Worm (Caenorhabditis elegans) whole organism, late embryonic: Measurements from ENCODE around the gene idh-1.

ENCODE experiments used
- C08G9.2 ChIP-seq: sonication (generic microtip); optimal IDR thresholded peaks from 2 replicates; lab custom pipeline; 2016; ENCODE audit warnings: mild to moderate bottlenecking, missing genetic modification characterization, moderate library complexity, missing compliant biosample characterization
- C38D4.7 ChIP-seq: fragments of 200-800 bp; sonication (Bioruptor generic); optimal IDR thresholded peaks from 2 replicates; lab custom pipeline; 2018; ENCODE audit warnings: mild to moderate bottlenecking, missing genetic modification characterization, moderate library complexity, missing compliant biosample characterization
- F13H6.1 ChIP-seq: sonication (generic microtip); optimal IDR thresholded peaks from 2 replicates; lab custom pipeline; 2016; ENCODE audit warnings: missing genetic modification characterization, missing compliant biosample characterization
- K02D7.2 ChIP-seq: sonication (generic microtip); optimal IDR thresholded peaks from 2 replicates; lab custom pipeline; 2017; ENCODE audit warnings: mild to moderate bottlenecking, missing genetic modification characterization, missing compliant biosample characterization
- Y22D7AL.16 ChIP-seq: sonication (generic microtip); optimal IDR thresholded peaks from 2 replicates; lab custom pipeline; 2016; ENCODE audit warnings: missing genetic modification characterization, missing compliant biosample characterization
- ahr-1 ChIP-seq: sonication (generic microtip); optimal IDR thresholded peaks from 2 replicates; lab custom pipeline; 2016; ENCODE audit warnings: missing genetic modification characterization, missing compliant biosample characterization
- ama-1 ChIP-seq: fragments of 150-350 bp; optimal IDR thresholded peaks from 2 replicates; lab custom pipeline; 2014
- ceh-2 ChIP-seq: sonication (generic microtip); optimal IDR thresholded peaks from 2 replicates; lab custom pipeline; 2016; ENCODE audit warnings: missing genotype, missing genetic modification characterization, missing compliant biosample characterization
- ceh-22 ChIP-seq: sonication (generic microtip); optimal IDR thresholded peaks from 2 replicates; lab custom pipeline; 2017; ENCODE audit warnings: missing biosample characterization, missing genetic modification characterization
- ceh-24 ChIP-seq: sonication (generic microtip); optimal IDR thresholded peaks from 2 replicates; lab custom pipeline; 2016; ENCODE audit warnings: mild to moderate bottlenecking, missing genetic modification characterization, missing compliant biosample characterization
- ceh-48 ChIP-seq: sonication (generic microtip); optimal IDR thresholded peaks from 2 replicates; lab custom pipeline; 2016; ENCODE audit warnings: missing genetic modification characterization, inconsistent platforms, missing compliant biosample characterization
- ceh-6 ChIP-seq: fragments of 200-800 bp; sonication (Bioruptor generic); optimal IDR thresholded peaks from 2 replicates; lab custom pipeline; 2018; ENCODE audit warnings: mild to moderate bottlenecking, missing genetic modification characterization, missing compliant biosample characterization
- ceh-9 ChIP-seq: sonication (generic microtip); optimal IDR thresholded peaks from 2 replicates; lab custom pipeline; 2016; ENCODE audit warnings: mild to moderate bottlenecking, missing genetic modification characterization, inconsistent platforms, missing compliant biosample characterization
- che-1 ChIP-seq: sonication (generic microtip); optimal IDR thresholded peaks from 2 replicates; lab custom pipeline; 2016; ENCODE audit warnings: mild to moderate bottlenecking, missing genetic modification characterization, missing compliant biosample characterization
- dmd-4 ChIP-seq: sonication (generic microtip); optimal IDR thresholded peaks from 2 replicates; lab custom pipeline; 2016; ENCODE audit warnings: borderline replicate concordance, missing genetic modification characterization, missing compliant biosample characterization
- dve-1 ChIP-seq: sonication (generic microtip); optimal IDR thresholded peaks from 2 replicates; lab custom pipeline; 2017; ENCODE audit warnings: antibody characterized with exemption, mild to moderate bottlenecking, missing genetic modification characterization, missing compliant biosample characterization
- elt-2 ChIP-seq: sonication (generic microtip); optimal IDR thresholded peaks from 2 replicates; lab custom pipeline; 2016; ENCODE audit warnings: missing genetic modification reagents, missing genetic modification characterization, missing compliant biosample characterization
- elt-4 ChIP-seq: sonication (generic microtip); optimal IDR thresholded peaks from 2 replicates; lab custom pipeline; 2016; ENCODE audit warnings: missing genetic modification characterization, missing compliant biosample characterization
- eyg-1 ChIP-seq: sonication (generic microtip); optimal IDR thresholded peaks from 2 replicates; lab custom pipeline; 2016; ENCODE audit warnings: missing genotype, missing genetic modification characterization, missing compliant biosample characterization
- fax-1 ChIP-seq: sonication (generic microtip); optimal IDR thresholded peaks from 2 replicates; lab custom pipeline; 2016; ENCODE audit warnings: missing genotype, missing genetic modification characterization, missing compliant biosample characterization
- fkh-10 ChIP-seq: fragments of 150-350 bp; optimal IDR thresholded peaks from 2 replicates; lab custom pipeline; 2014; ENCODE audit warnings: missing biosample characterization, missing genetic modification reagents, missing genetic modification characterization
- fkh-6 ChIP-seq: sonication (generic microtip); optimal IDR thresholded peaks from 2 replicates; lab custom pipeline; 2016; ENCODE audit warnings: missing genetic modification characterization, missing compliant biosample characterization
- gmeb-2 ChIP-seq: sonication (generic microtip); optimal IDR thresholded peaks from 2 replicates; lab custom pipeline; 2016; ENCODE audit warnings: missing genetic modification characterization, inconsistent platforms, missing compliant biosample characterization
- hlh-15 ChIP-seq: sonication (generic microtip); optimal IDR thresholded peaks from 2 replicates; lab custom pipeline; 2016; ENCODE audit warnings: missing genetic modification characterization, missing compliant biosample characterization
- hlh-30 ChIP-seq: sonication (generic microtip); optimal IDR thresholded peaks from 2 replicates; lab custom pipeline; 2017; ENCODE audit warnings: antibody characterized with exemption, missing genetic modification characterization, missing compliant biosample characterization; ENCODE audit not compliant: insufficient read depth
- hlh-8 ChIP-seq: sonication (generic microtip); optimal IDR thresholded peaks from 2 replicates; lab custom pipeline; 2016; ENCODE audit warnings: missing genotype, missing genetic modification characterization, missing compliant biosample characterization
- lim-6 ChIP-seq: sonication (generic microtip); optimal IDR thresholded peaks from 2 replicates; lab custom pipeline; 2016; ENCODE audit warnings: missing genetic modification characterization, missing compliant biosample characterization
- lin-11 ChIP-seq: fragments of 200-800 bp; sonication (Bioruptor generic); optimal IDR thresholded peaks from 2 replicates; lab custom pipeline; 2018; ENCODE audit warnings: mild to moderate bottlenecking, missing genetic modification characterization, missing compliant biosample characterization
- nfya-1 ChIP-seq: sonication (generic microtip); optimal IDR thresholded peaks from 2 replicates; lab custom pipeline; 2017; ENCODE audit warnings: missing genetic modification characterization, mild to moderate bottlenecking, missing compliant biosample characterization, antibody characterized with exemption, moderate library complexity
- nhr-11 ChIP-seq: fragments of 150-350 bp; optimal IDR thresholded peaks from 2 replicates; lab custom pipeline; 2014; ENCODE audit warnings: missing biosample characterization, missing genetic modification characterization
- nhr-232 ChIP-seq: sonication (generic microtip); optimal IDR thresholded peaks from 2 replicates; lab custom pipeline; 2016; ENCODE audit warnings: missing genetic modification characterization, missing compliant biosample characterization
- npax-4 ChIP-seq: sonication (generic microtip); optimal IDR thresholded peaks from 2 replicates; lab custom pipeline; 2016; ENCODE audit warnings: missing genetic modification characterization, missing compliant biosample characterization
- pax-1 ChIP-seq: fragments of 150-350 bp; optimal IDR thresholded peaks from 2 replicates; lab custom pipeline; 2014; ENCODE audit warnings: missing biosample characterization, missing genetic modification characterization
- pha-2 ChIP-seq: sonication (generic microtip); optimal IDR thresholded peaks from 2 replicates; lab custom pipeline; 2017; ENCODE audit warnings: mild to moderate bottlenecking, missing genetic modification characterization, missing compliant biosample characterization
- ref-2 ChIP-seq: sonication (generic microtip); optimal IDR thresholded peaks from 2 replicates; lab custom pipeline; 2016; ENCODE audit warnings: missing genetic modification characterization, missing compliant biosample characterization
- rnt-1 ChIP-seq: sonication (generic microtip); optimal IDR thresholded peaks from 2 replicates; lab custom pipeline; 2016; ENCODE audit warnings: missing genetic modification characterization, missing compliant biosample characterization
- sdc-2 ChIP-seq: sonication (generic microtip); optimal IDR thresholded peaks from 2 replicates; lab custom pipeline; 2016; ENCODE audit warnings: missing genotype, missing genetic modification characterization, missing compliant biosample characterization
- syd-9 ChIP-seq: sonication (generic microtip); optimal IDR thresholded peaks from 2 replicates; lab custom pipeline; 2016; ENCODE audit warnings: mild to moderate bottlenecking, missing genetic modification characterization, moderate library complexity, missing compliant biosample characterization
- tbx-2 ChIP-seq: sonication (generic microtip); optimal IDR thresholded peaks from 2 replicates; lab custom pipeline; 2016; ENCODE audit warnings: missing genetic modification characterization, missing compliant biosample characterization
- unc-86 ChIP-seq: sonication (generic microtip); optimal IDR thresholded peaks from 2 replicates; lab custom pipeline; 2016; ENCODE audit warnings: missing genetic modification characterization, missing compliant biosample characterization
- zip-5 ChIP-seq: sonication (generic microtip); optimal IDR thresholded peaks from 2 replicates; lab custom pipeline; 2016; ENCODE audit warnings: missing genetic modification characterization, missing compliant biosample characterization

The idh-1 gene

DNA sequence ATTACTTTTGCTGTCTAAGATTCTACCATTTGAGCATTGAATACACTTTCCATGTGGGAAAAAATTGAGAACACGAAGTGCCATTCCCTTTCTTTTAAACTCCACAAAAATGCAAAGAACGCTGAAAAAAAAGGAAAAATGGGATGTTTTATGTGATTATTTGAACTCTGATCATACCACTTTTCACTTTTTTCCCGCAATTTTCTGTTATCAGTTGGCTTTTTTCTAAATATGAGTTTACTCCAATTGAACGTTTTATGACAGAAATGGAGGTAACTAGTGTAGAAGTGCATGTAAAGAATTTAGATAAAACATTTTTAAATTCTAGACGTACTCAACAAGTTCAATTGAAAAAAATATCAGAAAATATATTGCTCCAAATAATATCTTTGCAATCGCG is 484 bp upstream of the idh-1 start:
- no peak for TF ChIP-seq ceh-2 (tag; lab: Kevin White, UChicago)
- TF ChIP-seq ceh-48 (tag; lab: Kevin White, UChicago): no peak
- no peak for TF ChIP-seq che-1 (tag; lab: Kevin White, UChicago)
- TF ChIP-seq fkh-10: no peak
- no peak for TF ChIP-seq ref-2
- no peak for TF ChIP-seq gmeb-2
- TF ChIP-seq pha-2: no peak
- no peak for TF ChIP-seq lin-11 (tag; lab: Kevin White, UChicago)
- no peak for TF ChIP-seq nfya-1 (tag; lab: Kevin White, UChicago)
- TF ChIP-seq K02D7.2 (tag; lab: Kevin White, UChicago): no peak
- TF ChIP-seq fax-1 (tag; lab: Kevin White, UChicago): no peak

DNA sequence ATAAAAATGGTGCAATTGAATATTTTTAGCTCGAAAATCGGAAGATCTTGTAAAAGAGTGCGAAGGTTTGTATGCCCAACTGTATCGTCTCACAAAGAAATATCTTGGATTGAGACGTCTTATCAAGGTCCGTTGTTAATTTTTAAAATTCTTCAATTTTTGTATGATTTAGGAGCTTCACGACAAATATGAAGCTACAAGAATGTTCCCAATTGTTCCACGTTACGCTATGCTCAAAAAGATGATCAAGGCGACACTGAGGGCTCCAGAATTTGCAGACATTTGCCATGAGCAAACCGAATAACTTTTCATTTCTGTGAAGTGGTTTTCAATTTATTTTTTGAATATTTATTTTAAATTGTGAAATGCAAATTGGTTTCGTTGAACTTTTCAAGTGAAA is 2.2 kb downstream of the idh-1 start:
- TF ChIP-seq ceh-24 (tag; lab: Kevin White, UChicago) (no peak), lim-6 (tag; lab: Kevin White, UChicago) (no peak), dmd-4 (tag; lab: Kevin White, UChicago) (no peak), hlh-15 (tag; lab: Kevin White, UChicago) (no peak), C08G9.2 (tag; lab: Kevin White, UChicago) (no peak)

DNA sequence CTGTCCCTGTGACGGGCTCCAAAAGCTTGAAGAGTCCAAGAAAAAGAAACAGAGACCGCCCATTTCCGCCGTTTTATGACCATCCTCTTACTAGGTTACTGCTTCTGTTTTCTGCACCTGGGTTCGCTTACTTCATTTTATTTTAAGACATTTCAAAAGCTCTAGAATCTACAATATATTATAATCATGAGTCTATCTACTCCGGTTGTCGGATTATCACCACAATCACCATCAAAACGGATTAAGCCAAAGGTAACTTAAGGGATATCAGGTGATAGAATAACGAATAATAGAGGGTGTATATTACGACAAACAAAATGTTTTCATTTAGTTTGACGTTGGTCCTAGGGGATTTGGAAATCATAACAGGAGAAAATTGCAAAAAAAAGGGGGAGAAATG is 8.6 kb downstream of the idh-1 start:
- TF ChIP-seq dve-1 (tag; lab: Kevin White, UChicago): no peak
- TF ChIP-seq zip-5: no peak
- TF ChIP-seq ceh-9 (tag; lab: Kevin White, UChicago): no peak
- no peak for TF ChIP-seq ceh-24 (tag; lab: Kevin White, UChicago)
- TF ChIP-seq elt-2 (tag; lab: Kevin White, UChicago): no peak
- TF ChIP-seq F13H6.1 (tag; lab: Kevin White, UChicago): no peak
- TF ChIP-seq ama-1 (lab: Kevin White, UChicago): no peak
- no peak for TF ChIP-seq pha-2
- TF ChIP-seq hlh-8 (tag; lab: Kevin White, UChicago): no peak
- TF ChIP-seq Y22D7AL.16 (tag; lab: Kevin White, UChicago): no peak
- no peak for TF ChIP-seq hlh-30 (tag; lab: Kevin White, UChicago)
- no peak for TF ChIP-seq ceh-2 (tag; lab: Kevin White, UChicago)
- no peak for TF ChIP-seq ceh-22 (tag; lab: Kevin White, UChicago)
- no peak for TF ChIP-seq elt-4 (tag; lab: Kevin White, UChicago)
- no peak for TF ChIP-seq C38D4.7
- no peak for TF ChIP-seq lim-6 (tag; lab: Kevin White, UChicago)
- TF ChIP-seq npax-4 (tag; lab: Kevin White, UChicago): no peak
- no peak for TF ChIP-seq fax-1 (tag; lab: Kevin White, UChicago)

DNA sequence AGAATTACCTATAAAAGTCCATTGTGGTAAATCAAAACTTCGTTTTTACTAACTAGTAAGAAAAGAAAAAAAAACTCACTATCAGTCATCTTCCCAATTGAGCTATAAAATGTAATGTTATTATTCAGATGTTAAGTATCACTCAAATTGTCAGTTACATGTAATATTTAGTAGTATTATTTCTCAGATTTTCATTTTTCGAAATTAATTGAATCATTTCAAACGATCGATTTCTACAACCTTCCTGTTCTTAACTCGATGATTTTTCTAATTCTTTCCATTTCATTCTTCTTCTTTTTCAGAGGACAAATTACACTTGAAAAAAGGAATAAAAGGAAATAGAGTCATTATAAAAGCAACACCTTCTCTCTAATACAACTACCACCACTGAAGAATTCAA is 12.9 kb downstream of the idh-1 start, which contains the start of gene F59B8.1:
Gene F59B8.1 (plus strand): TSS at position 301 of the 400 bp plus-strand sequence.
- TF ChIP-seq sdc-2 (tag; lab: Kevin White, UChicago): no peak

DNA sequence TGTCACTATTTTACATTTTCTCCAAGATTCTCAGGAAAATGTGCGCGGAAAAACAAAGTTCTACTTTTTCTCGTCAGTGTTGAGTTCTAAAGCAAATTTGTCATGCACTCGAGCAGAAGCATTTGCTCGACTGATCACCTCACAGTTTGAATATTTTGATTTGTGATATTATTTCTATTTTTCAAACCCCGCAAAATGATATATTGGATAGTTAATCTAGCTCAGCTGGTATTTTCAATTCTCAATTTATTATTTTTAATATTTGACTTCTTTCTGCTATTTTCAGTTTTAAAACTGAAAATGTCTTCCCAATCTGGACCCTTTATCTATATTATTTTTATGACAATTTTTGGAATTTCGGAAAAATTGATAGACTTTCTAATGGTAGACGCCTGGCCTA is 17.8 kb downstream of the idh-1 start, which contains the start of gene srxa-2:
Gene srxa-2 (plus strand): TSS at position 301 of the 400 bp plus-strand sequence.
- TF ChIP-seq tbx-2 (tag; lab: Kevin White, UChicago): no peak
- no peak for TF ChIP-seq C38D4.7
- TF ChIP-seq rnt-1 (tag; lab: Kevin White, UChicago): no peak
- TF ChIP-seq nhr-232: no peak

DNA sequence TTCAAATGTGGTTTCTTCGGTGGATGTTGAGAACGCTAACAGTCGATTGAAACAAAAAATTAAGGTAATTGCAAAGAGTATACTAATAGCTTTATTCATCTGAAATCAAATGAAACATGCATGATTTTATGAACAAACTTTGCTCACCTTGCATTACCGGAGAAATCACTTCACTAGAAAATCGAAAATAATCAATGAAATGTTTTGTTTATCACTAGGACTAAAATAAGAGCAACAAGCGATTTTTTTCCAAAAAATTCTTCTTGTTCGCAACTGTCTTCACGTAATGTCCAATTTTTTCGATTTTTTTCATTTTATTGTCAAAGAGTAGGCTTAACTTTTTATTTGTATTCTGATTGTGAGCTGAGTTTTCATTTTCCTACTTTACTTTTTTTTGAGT is 18.5 kb downstream of the idh-1 start, which contains the start of gene F56D5.9:
Gene F56D5.9 (minus strand): TSS at position 101 of the 400 bp plus-strand sequence.
- TF ChIP-seq eyg-1 (no peak), pax-1 (no peak), fkh-10 (no peak), fkh-6 (no peak), ceh-6 (GFP tag; lab: Kevin White, UChicago) (no peak), unc-86 (tag; lab: Kevin White, UChicago) (no peak), ama-1 (lab: Kevin White, UChicago) (no peak), syd-9 (tag; lab: Kevin White, UChicago) (no peak), nhr-11 (no peak), ahr-1 (tag; lab: Kevin White, UChicago) (no peak)
